Fruit fly (Drosophila melanogaster): ENCODE measurements around the gene PDZ-GEF.

DNA sequence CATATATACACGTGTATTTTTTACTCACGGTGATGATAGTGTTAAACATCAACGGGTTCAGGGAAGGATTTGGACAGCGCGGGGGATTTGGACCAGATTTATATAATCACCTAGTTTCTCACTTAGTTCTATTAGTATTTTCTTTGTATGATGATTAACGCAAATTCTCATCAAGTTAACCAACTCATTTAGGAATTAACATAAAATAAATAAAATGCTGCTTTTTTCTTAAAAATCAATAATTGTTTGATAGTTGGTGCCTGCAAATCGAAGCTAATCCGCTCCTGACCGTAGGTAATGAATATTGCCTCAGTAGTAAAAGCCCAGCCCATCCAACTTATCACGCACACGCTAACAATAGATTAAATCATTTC, 28.2 kb downstream of the PDZ-GEF start:
- peak; percentile 74; the same call in 3 of the 4 replicates for TF ChIP-seq Gug (GFP tag; IDR thresholded peaks at IDR 0.05)
- TF ChIP-seq CG11398 (GFP tag; optimal IDR thresholded peaks at IDR 0.05), result no peak
- peak; percentile 63 for TF ChIP-seq twi (tag; optimal IDR thresholded peaks at IDR 0.05)
- TF ChIP-seq Stat92E (GFP tag; optimal IDR thresholded peaks at IDR 0.05), result no peak
- TF ChIP-seq CG2889 (GFP tag; IDR thresholded peaks at IDR 0.05), result peak; percentile 71
- peak; percentile 72 for TF ChIP-seq CG6854 (GFP tag; optimal IDR thresholded peaks at IDR 0.05)
- peak; percentile 73 for TF ChIP-seq luna (GFP tag; optimal IDR thresholded peaks at IDR 0.05)
- peak; percentile 89 for TF ChIP-seq CG7372 (GFP tag; IDR thresholded peaks at IDR 0.05)
- peak; percentile 86 for TF ChIP-seq Atf6 (GFP tag; IDR thresholded peaks at IDR 0.05)
- peak; percentile 87 for TF ChIP-seq Fer1 (GFP tag; optimal IDR thresholded peaks at IDR 0.05)
- peak; percentile 72 for TF ChIP-seq CG17612 (GFP tag; IDR thresholded peaks at IDR 0.05)
- peak; percentile 90 for TF ChIP-seq lmd (GFP tag; IDR thresholded peaks at IDR 0.05)
- peak; percentile 61 for TF ChIP-seq CG33213 (GFP tag; optimal IDR thresholded peaks at IDR 0.05)

Measured in whole organism, embryonic.